Worm (Caenorhabditis elegans) whole organism, L1 larva: ENCODE data around the gene ZK1055.4.

Experiments used
- C04F5.9 ChIP-seq: sonication (generic microtip); optimal IDR thresholded peaks from 2 replicates; lab custom pipeline; 2016; ENCODE audit warnings: missing genetic modification characterization, missing compliant biosample characterization
- C34B4.2 ChIP-seq: sonication (generic microtip); optimal IDR thresholded peaks from 2 replicates; lab custom pipeline; 2017; ENCODE audit warnings: mild to moderate bottlenecking, missing genetic modification characterization, missing compliant biosample characterization
- F16B12.6 ChIP-seq: fragments of 150-350 bp; optimal IDR thresholded peaks from 2 replicates; lab custom pipeline; 2014; ENCODE audit warnings: missing biosample characterization, missing genetic modification characterization
- Y116A8C.19 ChIP-seq: sonication (generic microtip); optimal IDR thresholded peaks from 2 replicates; lab custom pipeline; 2016; ENCODE audit warnings: missing compliant biosample characterization, missing genetic modification characterization, borderline replicate concordance
- aha-1 ChIP-seq: fragments of 150-350 bp; optimal IDR thresholded peaks from 2 replicates; lab custom pipeline; 2014; ENCODE audit warnings: missing biosample characterization, missing genetic modification characterization
- alr-1 ChIP-seq: fragments of 200-800 bp; sonication (Bioruptor generic); optimal IDR thresholded peaks from 2 replicates; lab custom pipeline; 2018; ENCODE audit warnings: borderline replicate concordance, mild to moderate bottlenecking, missing genetic modification characterization, missing compliant biosample characterization
- blmp-1 ChIP-seq: fragments of 150-350 bp; optimal IDR thresholded peaks from 2 replicates; lab custom pipeline; 2014; ENCODE audit warnings: missing biosample characterization, missing genetic modification characterization
- ceh-82 ChIP-seq, 3 experiments: fragments of 150-350 bp in 1 of 3; sonication (generic microtip) in 2 of 3; optimal IDR thresholded peaks; 2 replicates each; lab custom pipeline; 2014 to 2017; ENCODE audit warnings: missing biosample characterization in 3 of 3, missing genetic modification characterization in 3 of 3
- ceh-90 ChIP-seq: sonication (generic microtip); optimal IDR thresholded peaks from 2 replicates; lab custom pipeline; 2016; ENCODE audit warnings: missing genetic modification characterization, missing compliant biosample characterization
- ces-1 ChIP-seq: fragments of 150-350 bp; optimal IDR thresholded peaks from 2 replicates; lab custom pipeline; 2014; ENCODE audit warnings: missing biosample characterization, missing genetic modification reagents, missing genetic modification characterization
- dpl-1 ChIP-seq, 3 experiments: fragments of 150-350 bp in 2 of 3; sonication (generic microtip) in 1 of 3; optimal IDR thresholded peaks; 2 replicates each; lab custom pipeline; 2014 to 2017; ENCODE audit warnings: missing biosample characterization in 3 of 3, missing genetic modification characterization in 3 of 3, missing genetic modification reagents in 3 of 3
- efl-1 ChIP-seq, 4 experiments: fragments of 150-350 bp; optimal IDR thresholded peaks in 3 of 4; peaks in 1 of 4; 1 replicate in 1 of 4; 2 replicates in 3 of 4; lab custom pipeline; 2014; ENCODE audit warnings: missing biosample characterization in 2 of 4, missing genetic modification characterization in 2 of 4, missing genetic modification reagents in 2 of 4
- efl-3 ChIP-seq: fragments of 200-800 bp; sonication (Bioruptor generic); optimal IDR thresholded peaks from 2 replicates; lab custom pipeline; 2018; ENCODE audit warnings: mild to moderate bottlenecking, missing genetic modification characterization, missing compliant biosample characterization
- egl-13 ChIP-seq: sonication (generic microtip); optimal IDR thresholded peaks from 2 replicates; lab custom pipeline; 2016; ENCODE audit warnings: missing genotype, missing genetic modification reagents, missing genetic modification characterization, missing compliant biosample characterization
- elt-2 ChIP-seq: sonication (generic microtip); optimal IDR thresholded peaks from 2 replicates; lab custom pipeline; 2016; ENCODE audit warnings: missing genetic modification characterization, mild to moderate bottlenecking, inconsistent platforms, missing compliant biosample characterization, missing genetic modification reagents
- fkh-10 ChIP-seq: sonication (generic microtip); optimal IDR thresholded peaks from 2 replicates; lab custom pipeline; 2017; ENCODE audit warnings: missing biosample characterization, missing genetic modification reagents, missing genetic modification characterization
- fkh-4 ChIP-seq: sonication (generic microtip); optimal IDR thresholded peaks from 2 replicates; lab custom pipeline; 2016; ENCODE audit warnings: missing compliant biosample characterization, missing genetic modification characterization, borderline replicate concordance
- fkh-8 ChIP-seq: sonication (generic microtip); optimal IDR thresholded peaks from 2 replicates; lab custom pipeline; 2016; ENCODE audit warnings: mild to moderate bottlenecking, missing genetic modification characterization, missing compliant biosample characterization
- grh-1 ChIP-seq: fragments of 200-800 bp; sonication (Bioruptor generic); IDR thresholded peaks from 2 replicates; pipeline ENCODE4 v1.3.6; 2022; ENCODE audit warnings: missing genetic modification reagents, missing genetic modification characterization, missing compliant biosample characterization
- isw-1 ChIP-seq: fragments of 200-800 bp; sonication (Bioruptor generic); IDR thresholded peaks from 2 replicates; pipeline ENCODE4 v1.3.6; 2022; ENCODE audit warnings: missing genetic modification characterization, missing compliant biosample characterization
- lin-13 ChIP-seq: fragments of 150-350 bp; optimal IDR thresholded peaks from 2 replicates; lab custom pipeline; 2014; ENCODE audit warnings: missing biosample characterization, missing genetic modification reagents, missing genetic modification characterization
- lin-14 ChIP-seq: fragments of 200-800 bp; sonication (Bioruptor generic); optimal IDR thresholded peaks from 2 replicates; lab custom pipeline; 2018; ENCODE audit warnings: mild to moderate bottlenecking, missing genetic modification characterization, moderate library complexity, missing compliant biosample characterization
- lin-35 ChIP-seq, 2 experiments: fragments of 150-350 bp; optimal IDR thresholded peaks; 2 replicates each; lab custom pipeline; 2014; ENCODE audit warnings: missing biosample characterization in 2 of 2, missing genetic modification characterization in 2 of 2, missing genetic modification reagents in 2 of 2
- lin-39 ChIP-seq: fragments of 150-350 bp; optimal IDR thresholded peaks from 2 replicates; lab custom pipeline; 2014; ENCODE audit warnings: missing biosample characterization, missing genetic modification reagents, missing genetic modification characterization
- mab-9 ChIP-seq: fragments of 200-800 bp; sonication (Bioruptor generic); IDR thresholded peaks from 2 replicates; pipeline ENCODE4 v1.3.6; 2022; ENCODE audit warnings: missing genetic modification reagents, missing genetic modification characterization, missing compliant biosample characterization
- mdl-1 ChIP-seq, 2 experiments: fragments of 150-350 bp; optimal IDR thresholded peaks; 2 replicates each; lab custom pipeline; 2014 to 2017; ENCODE audit warnings: missing biosample characterization in 2 of 2, missing genetic modification characterization in 2 of 2, inconsistent platforms in 1 of 2
- mef-2 ChIP-seq: fragments of 150-350 bp; optimal IDR thresholded peaks from 2 replicates; lab custom pipeline; 2014; ENCODE audit warnings: missing biosample characterization, missing genetic modification characterization
- mep-1 ChIP-seq: fragments of 150-350 bp; optimal IDR thresholded peaks from 2 replicates; lab custom pipeline; 2014; ENCODE audit warnings: missing biosample characterization, missing genetic modification characterization
- nhr-20 ChIP-seq: sonication (generic microtip); optimal IDR thresholded peaks from 2 replicates; lab custom pipeline; 2016; ENCODE audit warnings: mild to moderate bottlenecking, missing genetic modification characterization, missing compliant biosample characterization
- nhr-28 ChIP-seq: fragments of 150-350 bp; optimal IDR thresholded peaks from 2 replicates; lab custom pipeline; 2014; ENCODE audit warnings: missing biosample characterization, missing genetic modification characterization
- nhr-76 ChIP-seq: sonication (generic microtip); optimal IDR thresholded peaks from 2 replicates; lab custom pipeline; 2017; ENCODE audit warnings: missing biosample characterization, missing genetic modification characterization
- nhr-77 ChIP-seq: fragments of 150-350 bp; optimal IDR thresholded peaks from 2 replicates; lab custom pipeline; 2014; ENCODE audit warnings: missing biosample characterization, missing genetic modification characterization
- nhr-84 ChIP-seq: sonication (generic microtip); optimal IDR thresholded peaks from 2 replicates; lab custom pipeline; 2017; ENCODE audit warnings: missing biosample characterization, missing genetic modification characterization
- nhr-85 ChIP-seq: sonication (generic microtip); peaks from one replicate; lab custom pipeline; 2016; ENCODE audit warnings: missing genetic modification characterization, inconsistent platforms, missing compliant biosample characterization
- pax-3 ChIP-seq: fragments of 200-800 bp; sonication (Bioruptor generic); optimal IDR thresholded peaks from 2 replicates; lab custom pipeline; 2018; ENCODE audit warnings: mild to moderate bottlenecking, missing genetic modification characterization, moderate library complexity, missing compliant biosample characterization
- pqm-1 ChIP-seq: sonication (generic microtip); optimal IDR thresholded peaks from 3 replicates; lab custom pipeline; 2017; ENCODE audit warnings: missing biosample characterization, missing genetic modification characterization
- sptf-1 ChIP-seq: fragments of 150-350 bp; optimal IDR thresholded peaks from 2 replicates; lab custom pipeline; 2014; ENCODE audit warnings: missing biosample characterization, missing genetic modification characterization
- tbx-2 ChIP-seq: sonication (generic microtip); optimal IDR thresholded peaks from 2 replicates; lab custom pipeline; 2016; ENCODE audit warnings: missing genetic modification characterization, missing compliant biosample characterization
- tlp-1 ChIP-seq: fragments of 150-350 bp; optimal IDR thresholded peaks from 2 replicates; lab custom pipeline; 2014; ENCODE audit warnings: missing biosample characterization, missing genetic modification characterization
- unc-30 ChIP-seq: sonication (generic microtip); optimal IDR thresholded peaks from 2 replicates; lab custom pipeline; 2017; ENCODE audit warnings: missing biosample characterization, missing genetic modification characterization
- unc-62 ChIP-seq: fragments of 150-350 bp; optimal IDR thresholded peaks from 2 replicates; lab custom pipeline; 2014; ENCODE audit warnings: missing biosample characterization, missing genetic modification reagents, missing genetic modification characterization
- unc-86 ChIP-seq: sonication (generic microtip); optimal IDR thresholded peaks from 2 replicates; lab custom pipeline; 2016; ENCODE audit warnings: missing genetic modification characterization, missing compliant biosample characterization
- vab-15 ChIP-seq: sonication (generic microtip); optimal IDR thresholded peaks from 2 replicates; lab custom pipeline; 2017; ENCODE audit warnings: missing genotype, mild to moderate bottlenecking, missing genetic modification characterization, missing compliant biosample characterization
- zag-1 ChIP-seq: fragments of 150-350 bp; optimal IDR thresholded peaks from 2 replicates; lab custom pipeline; 2014; ENCODE audit warnings: missing biosample characterization, missing genetic modification characterization
- ztf-11 ChIP-seq, 2 experiments: sonication (generic microtip); optimal IDR thresholded peaks; 2 replicates each; lab custom pipeline; 2016 to 2017; ENCODE audit warnings: missing genetic modification characterization in 2 of 2, missing biosample characterization in 1 of 2, missing compliant biosample characterization in 1 of 2
- ztf-4 ChIP-seq: fragments of 150-350 bp; optimal IDR thresholded peaks from 2 replicates; lab custom pipeline; 2014; ENCODE audit warnings: missing biosample characterization, missing genetic modification characterization

ZK1055.4 gene

DNA sequence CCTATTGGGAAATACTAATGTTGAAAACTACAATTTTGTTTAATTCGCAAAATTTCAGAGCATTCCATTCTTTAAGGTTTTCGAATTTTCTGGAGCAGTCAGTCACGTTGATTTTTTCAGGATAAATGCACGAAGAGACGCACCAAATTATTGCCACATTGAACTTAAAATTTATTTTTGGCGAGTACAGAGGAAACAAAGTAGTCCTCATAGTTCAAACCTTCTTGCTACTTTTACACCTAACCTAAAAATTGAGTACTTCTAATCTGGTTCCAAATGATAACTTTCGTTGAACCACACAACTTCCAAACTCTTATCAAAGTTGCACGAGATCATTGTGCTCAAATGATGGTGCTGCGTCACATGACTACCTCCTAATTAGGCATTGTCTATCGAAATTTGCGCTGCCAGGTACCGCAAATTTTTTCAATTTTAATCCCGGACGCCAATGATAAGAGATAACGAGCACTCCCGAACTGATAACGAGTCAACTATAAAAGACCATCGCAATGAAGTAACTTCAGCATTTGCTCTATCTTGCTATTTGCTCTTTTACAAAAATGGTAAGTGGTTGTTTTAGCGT, 32.4 kb downstream of the ZK1055.4 start, which contains the start of gene cpr-4 (continued):
- TF ChIP-seq lin-13 (no peak), nhr-20 (tag; lab: Kevin White, UChicago) (peak; percentile 39), nhr-76 (tag; lab: Kevin White, UChicago) (no peak), nhr-77 (no peak), egl-13 (peak; percentile 28), unc-62 (no peak), mdl-1 (tag; optimal IDR thresholded peaks at IDR 0.05; lab: Kevin White, UChicago) (peak in 1 of 2 experiments; percentile 66), fkh-8 (no peak), tbx-2 (tag; lab: Kevin White, UChicago) (no peak), alr-1 (no peak), F16B12.6 (no peak), fkh-4 (tag; lab: Kevin White, UChicago) (no peak), lin-35 (GFP tag; optimal IDR thresholded peaks at IDR 0.05; lab: Kevin White, UChicago) (peak in 1 of 2 experiments; percentile 44), unc-86 (tag; lab: Kevin White, UChicago) (no peak), C34B4.2 (tag; lab: Kevin White, UChicago) (no peak), fkh-10 (GFP tag; lab: Kevin White, UChicago) (no peak), C04F5.9 (tag; lab: Kevin White, UChicago) (no peak), pqm-1 (tag; lab: Kevin White, UChicago) (peak; percentile 94), tlp-1 (tag; lab: Kevin White, UChicago) (peak; percentile 34), dpl-1 (GFP tag; optimal IDR thresholded peaks at IDR 0.05; lab: Kevin White, UChicago) (no peak), efl-3 (GFP tag; lab: Kevin White, UChicago) (no peak), grh-1 (GFP tag; lab: Robert Waterston, UW) (no peak), ceh-82 (tag; optimal IDR thresholded peaks at IDR 0.05; lab: Kevin White, UChicago) (no peak)

DNA sequence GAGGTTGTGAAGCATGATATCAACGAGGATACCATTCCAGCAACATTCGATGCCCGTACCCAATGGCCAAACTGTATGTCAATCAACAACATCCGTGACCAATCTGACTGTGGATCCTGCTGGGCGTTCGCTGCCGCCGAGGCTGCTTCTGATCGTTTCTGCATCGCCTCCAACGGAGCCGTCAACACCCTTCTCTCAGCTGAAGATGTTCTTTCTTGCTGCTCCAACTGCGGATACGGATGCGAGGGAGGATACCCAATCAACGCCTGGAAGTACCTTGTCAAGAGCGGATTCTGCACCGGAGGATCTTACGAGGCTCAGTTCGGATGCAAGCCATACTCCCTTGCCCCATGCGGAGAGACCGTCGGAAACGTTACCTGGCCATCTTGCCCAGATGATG, 33.1 kb downstream of the ZK1055.4 start:
- TF ChIP-seq ztf-11 (tag; optimal IDR thresholded peaks at IDR 0.05; lab: Kevin White, UChicago), result no peak
- no peak for TF ChIP-seq unc-30 (tag; lab: Kevin White, UChicago)
- TF ChIP-seq vab-15, result no peak
- no peak for TF ChIP-seq pax-3
- no peak for TF ChIP-seq zag-1 (tag; lab: Kevin White, UChicago)
- TF ChIP-seq efl-1 (optimal IDR thresholded peaks at IDR 0.05; lab: Kevin White, UChicago), result no peak
- peak in 1 of 2 experiments; percentile 76 for TF ChIP-seq efl-1 (GFP tag; optimal IDR thresholded peaks at IDR 0.05 in 1 of 2; lab: Kevin White, UChicago)

- TF ChIP-seq vab-15, result no peak
- peak; percentile 16 for TF ChIP-seq elt-2 (tag; lab: Kevin White, UChicago)
- TF ChIP-seq pax-3, result no peak
Observed at ce11 chrV:6616294-6616693, 34.4 kb downstream of the ZK1055.4 start.

- TF ChIP-seq sptf-1 (tag; lab: Kevin White, UChicago), result no peak
- TF ChIP-seq nhr-20 (tag; lab: Kevin White, UChicago), result no peak
- no peak for TF ChIP-seq lin-39
- TF ChIP-seq mab-9 (GFP tag; lab: Robert Waterston, UW), result no peak
- no peak for TF ChIP-seq zag-1 (tag; lab: Kevin White, UChicago)
- no peak for TF ChIP-seq F16B12.6
- no peak for TF ChIP-seq efl-1 (optimal IDR thresholded peaks at IDR 0.05; lab: Kevin White, UChicago)
- TF ChIP-seq efl-1 (GFP tag; optimal IDR thresholded peaks at IDR 0.05 in 1 of 2; lab: Kevin White, UChicago), result peak in 1 of 2 experiments; percentile 19
- no peak for TF ChIP-seq Y116A8C.19 (tag; lab: Kevin White, UChicago)
- TF ChIP-seq ceh-90 (tag; lab: Kevin White, UChicago), result no peak
- TF ChIP-seq nhr-85, result peak; percentile 56
- TF ChIP-seq mef-2 (tag; lab: Kevin White, UChicago), result no peak
- TF ChIP-seq ceh-82 (tag; optimal IDR thresholded peaks at IDR 0.05; lab: Kevin White, UChicago), result no peak
- TF ChIP-seq lin-14, result peak; percentile 52
- TF ChIP-seq C04F5.9 (tag; lab: Kevin White, UChicago), result no peak
- TF ChIP-seq ces-1 (GFP tag; lab: Kevin White, UChicago), result no peak
- TF ChIP-seq ztf-4 (tag; lab: Kevin White, UChicago), result no peak
- TF ChIP-seq lin-35 (GFP tag; optimal IDR thresholded peaks at IDR 0.05; lab: Kevin White, UChicago), result no peak
- TF ChIP-seq aha-1 (tag; lab: Kevin White, UChicago), result no peak
- TF ChIP-seq tlp-1 (tag; lab: Kevin White, UChicago), result no peak
- peak; percentile 7 for TF ChIP-seq blmp-1 (tag; lab: Kevin White, UChicago)
- TF ChIP-seq mep-1 (tag; lab: Kevin White, UChicago), result no peak
- no peak for TF ChIP-seq C34B4.2 (tag; lab: Kevin White, UChicago)
- no peak for TF ChIP-seq alr-1
- TF ChIP-seq unc-30 (tag; lab: Kevin White, UChicago), result no peak
- TF ChIP-seq isw-1 (GFP tag; lab: Robert Waterston, UW), result no peak
- no peak for TF ChIP-seq nhr-84 (tag; lab: Kevin White, UChicago)
- TF ChIP-seq elt-2 (tag; lab: Kevin White, UChicago), result no peak
- TF ChIP-seq nhr-28, result no peak
Observed at ce11 chrV:6620809-6621208, 38.9 kb downstream of the ZK1055.4 start.
